Fruit fly (Drosophila melanogaster): ENCODE measurements around the gene CG2310.

Gene CG2310

dm6 chr3R:29458689-29459136, 34.6 kb downstream of the CG2310 start (continued):
- TF ChIP-seq grn (GFP tag; optimal IDR thresholded peaks at IDR 0.05) (no peak), CG6254 (GFP tag; optimal IDR thresholded peaks at IDR 0.05) (peak; percentile 41), CG3281 (GFP tag; optimal IDR thresholded peaks at IDR 0.05) (no peak), CG14710 (tag; optimal IDR thresholded peaks at IDR 0.05) (peak; percentile 66), shn (GFP tag; optimal IDR thresholded peaks at IDR 0.05) (no peak), Opbp (GFP tag; IDR thresholded peaks at IDR 0.05; ENCODE audit: partially characterized antibody) (no peak), Dek (tag; optimal IDR thresholded peaks at IDR 0.05) (peak; percentile 15), Taf1 (GFP tag; IDR thresholded peaks at IDR 0.05) (no peak), CG12071 (GFP tag; optimal IDR thresholded peaks at IDR 0.05) (peak; percentile 26), pb (GFP tag; optimal IDR thresholded peaks at IDR 0.05) (no peak), CG12104 (GFP tag; optimal IDR thresholded peaks at IDR 0.05) (no peak), CG2889 (GFP tag; IDR thresholded peaks at IDR 0.05) (no peak), CG34224 (GFP tag; IDR thresholded peaks at IDR 0.05; ENCODE audit: partially characterized antibody) (no peak), Ada2b (GFP tag; IDR thresholded peaks at IDR 0.05) (no peak), CG9876 (GFP tag; optimal IDR thresholded peaks at IDR 0.05) (no peak), CG1529 (GFP tag; optimal IDR thresholded peaks at IDR 0.05) (peak; percentile 26), CG30431 (GFP tag; optimal IDR thresholded peaks at IDR 0.05) (no peak), Sin3A (optimal IDR thresholded peaks at IDR 0.05) (no peak), fd96Cb (tag; optimal IDR thresholded peaks at IDR 0.05) (peak; percentile 46), zfh1 (GFP tag; IDR thresholded peaks at IDR 0.05) (peak; percentile 49; the same call in 1 of the 3 replicates), Ravus (GFP tag; IDR thresholded peaks at IDR 0.05) (no peak), sob (GFP tag; IDR thresholded peaks at IDR 0.05) (no peak), CG3838 (GFP tag; optimal IDR thresholded peaks at IDR 0.05) (peak; percentile 13), CG11695 (GFP tag; IDR thresholded peaks at IDR 0.05) (no peak; the same call in 2 of the 3 replicates), kah (GFP tag; optimal IDR thresholded peaks at IDR 0.05) (peak; percentile 66), GATAe (GFP tag; conservative IDR thresholded peaks at IDR 0.05) (no peak), ro (GFP tag; IDR thresholded peaks at IDR 0.05) (no peak), CG2129 (GFP tag; IDR thresholded peaks at IDR 0.05; ENCODE audit: partially characterized antibody) (no peak), CG12236 (GFP tag; optimal IDR thresholded peaks at IDR 0.05) (peak; percentile 12), Six4 (GFP tag; optimal IDR thresholded peaks at IDR 0.05) (peak; percentile 0), gcm2 (GFP tag; optimal IDR thresholded peaks at IDR 0.05) (no peak), CG1602 (GFP tag; optimal IDR thresholded peaks at IDR 0.05) (peak; percentile 48), CG10366 (GFP tag; IDR thresholded peaks at IDR 0.05) (no peak), zf30C (GFP tag; optimal IDR thresholded peaks at IDR 0.05) (peak; percentile 71), CG4617 (GFP tag; optimal IDR thresholded peaks at IDR 0.05; ENCODE audit: borderline replicate concordance) (no peak), wor (GFP tag; IDR thresholded peaks at IDR 0.05) (no peak), CG6175 (GFP tag; IDR thresholded peaks at IDR 0.05) (no peak), gcm (GFP tag; optimal IDR thresholded peaks at IDR 0.05) (peak; percentile 28), fu2 (GFP tag; optimal IDR thresholded peaks at IDR 0.05) (no peak), D (optimal IDR thresholded peaks at IDR 0.05) (no peak), D (GFP tag; optimal IDR thresholded peaks at IDR 0.05) (peak; percentile 52), CG6791 (GFP tag; IDR thresholded peaks at IDR 0.05; ENCODE audit: partially characterized antibody) (no peak), CG15479 (GFP tag; optimal IDR thresholded peaks at IDR 0.05) (no peak), nerfin-2 (GFP tag; IDR thresholded peaks at IDR 0.05; ENCODE audit: partially characterized antibody) (no peak), CG16779 (GFP tag; IDR thresholded peaks at IDR 0.05) (no peak), ac (GFP tag; optimal IDR thresholded peaks at IDR 0.05) (no peak), chn (GFP tag; optimal IDR thresholded peaks at IDR 0.05) (peak; percentile 43), stc (GFP tag; IDR thresholded peaks at IDR 0.05) (no peak; the same call in 1 of the 2 replicates), dysf (GFP tag; IDR thresholded peaks at IDR 0.05) (0 out of 3 replicates have a peak, but pooled peaks have one; percentile 26), E2f1 (GFP tag; IDR thresholded peaks at IDR 0.05) (no peak), CG8290 (GFP tag; optimal IDR thresholded peaks at IDR 0.05) (no peak), CG8290 (tag; optimal IDR thresholded peaks at IDR 0.05) (no peak), Bdp1 (GFP tag; optimal IDR thresholded peaks at IDR 0.05) (no peak)
